Worm (Caenorhabditis elegans) whole organism, early embryonic: ENCODE data around the gene srv-10.
A peak's percentile ranks its signal among the peaks of the same experiment; 100 is the strongest.

ENCODE experiments used
- B0310.2 ChIP-seq: sonication (generic microtip); optimal IDR thresholded peaks from 2 replicates; lab custom pipeline; 2016; ENCODE audit warnings: mild to moderate bottlenecking, missing genetic modification characterization, missing compliant biosample characterization
- F13C5.2 ChIP-seq: sonication (generic microtip); optimal IDR thresholded peaks from 2 replicates; lab custom pipeline; 2017; ENCODE audit warnings: mild to moderate bottlenecking, missing genetic modification characterization, inconsistent platforms, missing compliant biosample characterization
- aly-1 ChIP-seq: sonication (generic microtip); optimal IDR thresholded peaks from 2 replicates; lab custom pipeline; 2016; ENCODE audit warnings: missing genetic modification characterization, missing compliant biosample characterization
- ama-1 ChIP-seq: fragments of 150-350 bp; optimal IDR thresholded peaks from 2 replicates; lab custom pipeline; 2014
- ceh-13 ChIP-seq: fragments of 200-800 bp; sonication (Bioruptor generic); optimal IDR thresholded peaks from 2 replicates; lab custom pipeline; 2018; ENCODE audit warnings: mild to moderate bottlenecking, missing genetic modification characterization, missing compliant biosample characterization
- ceh-36 ChIP-seq: sonication (generic microtip); optimal IDR thresholded peaks from 2 replicates; lab custom pipeline; 2016; ENCODE audit warnings: missing genetic modification characterization, inconsistent platforms, missing compliant biosample characterization
- ets-7 ChIP-seq: sonication (generic microtip); optimal IDR thresholded peaks from 2 replicates; lab custom pipeline; 2016; ENCODE audit warnings: missing genotype, missing genetic modification characterization, missing compliant biosample characterization
- flt-1 ChIP-seq: fragments of 200-800 bp; sonication (Bioruptor generic); IDR thresholded peaks from 2 replicates; pipeline ENCODE4 v1.3.6; 2022; ENCODE audit warnings: missing genetic modification characterization, missing compliant biosample characterization
- hmbx-1 ChIP-seq: sonication (generic microtip); optimal IDR thresholded peaks from 2 replicates; lab custom pipeline; 2016; ENCODE audit warnings: mild to moderate bottlenecking, missing genetic modification characterization, missing compliant biosample characterization
- hmg-4 ChIP-seq: fragments of 200-800 bp; sonication (Bioruptor generic); optimal IDR thresholded peaks from 2 replicates; lab custom pipeline; 2018; ENCODE audit warnings: mild to moderate bottlenecking, missing genetic modification characterization, missing compliant biosample characterization
- hnd-1 ChIP-seq: sonication (generic microtip); optimal IDR thresholded peaks from 2 replicates; lab custom pipeline; 2016; ENCODE audit warnings: missing genetic modification characterization, missing compliant biosample characterization
- pes-1 ChIP-seq: fragments of 200-800 bp; sonication (Bioruptor generic); IDR thresholded peaks from 2 replicates; pipeline ENCODE4 v1.3.6; 2022; ENCODE audit warnings: missing genetic modification reagents, missing genetic modification characterization, missing compliant biosample characterization
- scrt-1 ChIP-seq: fragments of 200-800 bp; sonication (Bioruptor generic); IDR thresholded peaks from 2 replicates; pipeline ENCODE4 v1.3.6; 2022; ENCODE audit warnings: missing genetic modification characterization, missing compliant biosample characterization
- sea-1 ChIP-seq: fragments of 200-800 bp; sonication (Bioruptor generic); conservative IDR thresholded peaks from 2 replicates; pipeline ENCODE4 v1.3.6; 2022; ENCODE audit warnings: missing genetic modification characterization, missing compliant biosample characterization
- tbx-11 ChIP-seq: fragments of 200-800 bp; sonication (Bioruptor generic); IDR thresholded peaks from 2 replicates; pipeline ENCODE4 v1.3.6; 2022; ENCODE audit warnings: missing genetic modification characterization, missing compliant biosample characterization
- tbx-37 ChIP-seq: fragments of 200-800 bp; sonication (Bioruptor generic); conservative IDR thresholded peaks from 2 replicates; pipeline ENCODE4 v1.3.6; 2022; ENCODE audit warnings: missing genetic modification reagents, missing genetic modification characterization, missing compliant biosample characterization
- tra-4 ChIP-seq: sonication (generic microtip); optimal IDR thresholded peaks from 2 replicates; lab custom pipeline; 2017; ENCODE audit warnings: missing genetic modification characterization, missing compliant biosample characterization

The srv-10 gene

DNA sequence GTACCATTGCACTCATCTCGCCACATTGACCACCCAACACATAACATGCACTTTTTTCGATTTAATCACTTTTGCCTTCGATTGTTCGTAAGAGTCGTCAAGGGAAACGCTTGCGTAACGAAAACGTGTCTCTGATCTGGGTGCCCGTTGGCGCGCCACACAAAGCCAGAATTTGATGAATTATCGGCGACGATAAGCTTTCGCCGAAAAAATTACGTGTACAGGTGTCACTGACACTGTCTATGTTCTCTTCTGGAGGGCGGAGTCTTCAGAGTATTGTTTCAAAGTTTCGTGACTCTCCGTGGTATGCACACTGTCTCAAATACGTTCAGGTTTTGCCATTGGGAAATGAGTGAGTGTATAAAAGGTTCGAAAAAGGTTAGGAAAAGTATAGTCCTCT lies 13.0 kb upstream of the srv-10 start, which contains the start of gene F53F1.4:
Gene F53F1.4, plus strand, starts transcription at position 390 of the 400 bp plus-strand sequence.
- TF ChIP-seq ama-1 (lab: Kevin White, UChicago) (no peak), tbx-37 (no peak)

DNA sequence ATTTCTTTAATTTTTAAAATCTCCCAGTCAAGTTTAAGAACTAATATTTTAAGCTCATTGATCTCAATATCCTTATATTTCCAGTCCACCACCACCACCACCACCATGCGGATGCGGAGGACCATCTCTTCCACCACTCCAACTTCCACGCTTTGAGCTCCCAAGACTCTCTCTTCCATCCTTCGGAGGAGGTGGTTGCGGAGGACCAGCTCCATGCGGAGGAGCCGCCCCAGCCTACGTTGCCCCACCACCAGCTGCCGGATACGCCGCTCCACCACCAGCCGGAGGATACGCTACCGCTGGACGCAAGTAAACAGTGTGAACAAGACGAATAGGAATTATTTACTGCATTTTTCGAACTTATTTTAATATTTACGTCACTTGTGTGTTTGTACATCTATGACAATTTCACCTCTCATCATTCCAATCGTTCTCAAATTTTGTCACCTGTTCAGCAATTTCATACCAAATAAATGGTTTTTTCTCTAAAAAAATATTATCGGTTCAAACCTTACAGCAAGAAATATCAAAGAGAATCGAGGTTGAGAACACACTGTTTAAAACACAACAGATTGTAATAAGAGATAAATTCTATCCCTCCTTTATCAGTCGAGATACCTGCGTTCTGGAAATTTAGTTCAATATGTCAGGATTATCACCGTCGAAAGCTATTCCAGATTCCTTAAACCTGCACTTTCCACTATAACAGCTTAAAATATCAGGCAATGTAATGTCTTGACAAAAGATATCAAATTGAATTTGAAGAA lies 12.3 kb upstream of the srv-10 start:
- no peak for TF ChIP-seq B0310.2 (tag; lab: Kevin White, UChicago)
- TF ChIP-seq scrt-1 (GFP tag; lab: Robert Waterston, UW), result no peak
- no peak; the same call in 1 of the 2 replicates for TF ChIP-seq pes-1
- no peak for TF ChIP-seq hnd-1

ce11 chrV:13411992-13412298 lies 11.8 kb upstream of the srv-10 start:
- TF ChIP-seq flt-1 (GFP tag; lab: Robert Waterston, UW) (no peak), ets-7 (no peak), tbx-11 (GFP tag; lab: Robert Waterston, UW) (no peak), tbx-37 (no peak), ceh-36 (tag; lab: Kevin White, UChicago) (no peak)

DNA sequence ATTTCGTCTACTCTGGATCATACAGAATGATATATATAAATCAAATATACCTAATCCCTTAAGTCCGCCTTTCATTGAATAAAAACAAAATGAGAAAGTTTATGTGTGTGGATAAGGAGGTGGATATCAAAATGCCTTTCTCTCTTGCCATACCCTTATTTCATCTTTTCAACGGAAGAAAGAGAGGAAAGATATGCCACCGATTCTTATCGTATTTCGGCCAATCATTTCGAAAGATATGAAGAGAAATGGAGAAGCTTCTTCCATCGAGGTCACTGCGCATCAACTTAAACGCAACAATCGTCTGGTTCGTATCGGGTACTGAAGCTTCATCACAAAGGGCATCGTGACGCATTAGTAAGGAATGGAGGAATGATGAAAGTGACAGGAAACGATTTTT lies 10.4 kb upstream of the srv-10 start:
- TF ChIP-seq B0310.2 (tag; lab: Kevin White, UChicago) (no peak), hnd-1 (no peak), ceh-13 (no peak), pes-1 (no peak), ceh-36 (tag; lab: Kevin White, UChicago) (no peak), sea-1 (GFP tag; lab: Robert Waterston, UW) (no peak), hmbx-1 (tag; lab: Kevin White, UChicago) (no peak), ama-1 (lab: Kevin White, UChicago) (no peak), tbx-37 (no peak), aly-1 (tag; lab: Kevin White, UChicago) (no peak), F13C5.2 (tag; lab: Kevin White, UChicago) (no peak), flt-1 (GFP tag; lab: Robert Waterston, UW) (no peak), tbx-11 (GFP tag; lab: Robert Waterston, UW) (no peak), scrt-1 (GFP tag; lab: Robert Waterston, UW) (no peak), tra-4 (tag; lab: Kevin White, UChicago) (no peak)

DNA sequence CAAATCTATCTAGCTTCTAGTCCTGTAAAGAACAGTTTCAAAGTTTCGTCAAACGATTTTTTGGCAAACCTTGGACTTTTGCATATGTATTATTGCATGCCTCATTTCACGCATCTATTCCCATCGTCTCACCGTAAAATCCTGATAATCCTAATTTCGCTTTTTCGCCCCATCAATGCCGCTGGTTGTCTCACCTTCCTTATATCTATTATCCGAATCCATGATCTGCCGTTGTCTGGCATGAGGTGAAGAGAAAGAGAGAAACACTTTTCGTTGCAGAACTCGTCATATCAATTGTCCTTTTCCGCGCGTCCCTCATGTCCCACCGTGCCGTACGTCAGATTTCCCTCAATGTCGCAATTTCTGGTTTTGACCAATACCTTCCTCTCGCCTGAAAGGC lies 9.1 kb upstream of the srv-10 start, which contains the start of gene cut-2:
Gene cut-2, plus strand, starts transcription at position 365 of the 400 bp plus-strand sequence.
- TF ChIP-seq ama-1 (lab: Kevin White, UChicago), result no peak
- no peak for TF ChIP-seq B0310.2 (tag; lab: Kevin White, UChicago)
- no peak for TF ChIP-seq sea-1 (GFP tag; lab: Robert Waterston, UW)
- TF ChIP-seq ceh-36 (tag; lab: Kevin White, UChicago), result no peak
- TF ChIP-seq F13C5.2 (tag; lab: Kevin White, UChicago), result no peak
- TF ChIP-seq tra-4 (tag; lab: Kevin White, UChicago), result no peak
- TF ChIP-seq flt-1 (GFP tag; lab: Robert Waterston, UW), result no peak
- no peak for TF ChIP-seq tbx-11 (GFP tag; lab: Robert Waterston, UW)
- TF ChIP-seq tbx-37, result no peak

DNA sequence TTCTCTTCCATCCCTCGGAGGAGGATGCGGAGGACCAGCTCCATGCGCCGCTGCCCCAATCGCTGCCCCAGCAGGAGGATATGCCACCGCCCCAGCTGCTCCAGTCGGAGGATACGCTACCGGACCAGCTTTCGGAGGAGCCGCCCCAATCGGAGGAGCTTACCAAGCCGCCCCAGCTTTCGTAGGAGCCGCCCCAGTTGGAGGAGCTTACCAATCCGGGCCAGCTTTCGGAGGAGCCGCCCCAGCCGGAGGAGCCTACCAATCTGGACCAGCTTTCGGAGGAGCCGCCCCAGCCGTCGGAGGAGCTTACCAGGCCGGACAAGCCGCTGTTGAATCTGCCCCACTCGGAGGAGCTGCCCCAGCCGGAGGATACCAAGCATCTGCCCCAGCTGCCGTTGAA lies 8.2 kb upstream of the srv-10 start:
- TF ChIP-seq flt-1 (GFP tag; lab: Robert Waterston, UW) (no peak), pes-1 (no peak), ceh-36 (tag; lab: Kevin White, UChicago) (peak; percentile 35), aly-1 (tag; lab: Kevin White, UChicago) (peak; percentile 18), scrt-1 (GFP tag; lab: Robert Waterston, UW) (peak; percentile 67; the same call in 1 of the 2 replicates), hnd-1 (no peak)

DNA sequence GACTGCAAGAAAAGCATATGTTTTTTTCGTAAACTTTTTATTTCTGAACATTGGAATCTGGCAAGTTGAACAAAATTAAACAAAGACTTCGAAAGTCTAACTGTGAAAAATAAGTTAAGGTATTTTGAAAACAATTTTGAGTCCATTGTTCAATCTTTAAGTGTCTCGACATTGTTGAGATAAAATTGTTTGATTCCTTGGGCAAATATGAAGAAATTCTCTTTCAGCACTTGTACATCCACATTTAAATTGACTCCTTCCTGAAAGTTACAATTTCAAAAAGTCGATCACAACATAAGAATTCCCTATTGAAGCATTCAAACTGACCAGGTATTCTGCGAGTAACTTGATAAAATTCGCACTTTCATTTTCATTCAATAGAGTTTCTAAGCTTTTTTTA lies 7.6 kb upstream of the srv-10 start:
- TF ChIP-seq tbx-11 (GFP tag; lab: Robert Waterston, UW) (no peak), hmg-4 (no peak), F13C5.2 (tag; lab: Kevin White, UChicago) (no peak), ceh-36 (tag; lab: Kevin White, UChicago) (no peak), aly-1 (tag; lab: Kevin White, UChicago) (no peak), hmbx-1 (tag; lab: Kevin White, UChicago) (no peak), flt-1 (GFP tag; lab: Robert Waterston, UW) (no peak), sea-1 (GFP tag; lab: Robert Waterston, UW) (no peak), scrt-1 (GFP tag; lab: Robert Waterston, UW) (no peak), ceh-13 (no peak), pes-1 (no peak), B0310.2 (tag; lab: Kevin White, UChicago) (no peak), ama-1 (lab: Kevin White, UChicago) (no peak), tbx-37 (no peak), tra-4 (tag; lab: Kevin White, UChicago) (no peak), hnd-1 (no peak), ets-7 (no peak)

DNA sequence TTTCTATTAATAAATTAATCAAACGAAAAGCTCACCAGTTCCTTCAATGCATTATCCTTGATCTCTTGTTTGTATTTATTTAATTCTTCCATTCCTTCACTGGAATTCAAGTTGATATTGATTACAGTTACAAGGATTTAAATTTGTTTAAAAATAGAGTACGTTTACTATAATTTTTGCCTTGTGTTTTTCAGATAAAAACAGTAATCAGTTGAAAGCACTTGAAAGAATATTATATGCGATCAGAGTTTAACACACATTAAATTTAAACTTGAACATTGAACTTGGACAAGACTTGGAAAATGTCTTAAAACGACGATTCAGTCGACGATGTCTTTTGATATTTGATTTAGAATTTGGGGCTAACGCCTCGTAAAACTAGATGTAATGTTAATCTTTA lies 6.2 kb upstream of the srv-10 start, which contains the start of gene F53F1.6:
Gene F53F1.6, minus strand, starts transcription at position 101 of the 400 bp plus-strand sequence.
- TF ChIP-seq hnd-1 (no peak), tra-4 (tag; lab: Kevin White, UChicago) (no peak), pes-1 (no peak), ets-7 (no peak), flt-1 (GFP tag; lab: Robert Waterston, UW) (no peak), sea-1 (GFP tag; lab: Robert Waterston, UW) (no peak), hmg-4 (no peak), B0310.2 (tag; lab: Kevin White, UChicago) (no peak), scrt-1 (GFP tag; lab: Robert Waterston, UW) (no peak), aly-1 (tag; lab: Kevin White, UChicago) (no peak), F13C5.2 (tag; lab: Kevin White, UChicago) (no peak), ceh-13 (no peak)
